Fruit fly (Drosophila melanogaster) whole organism, embryonic: Measurements from ENCODE around the gene CG14893.

Experiments
- Atf6 ChIP-seq: fragments of 200-800 bp; sonication (Bioruptor generic); IDR thresholded peaks from 2 replicates; pipeline ENCODE4 v1.3.6; 2022; ENCODE audit warnings: missing biosample characterization, missing genetic modification characterization
- Bteb2 ChIP-seq: fragments of 200-800 bp; sonication (Bioruptor generic); optimal IDR thresholded peaks from 2 replicates; lab custom pipeline; 2016; ENCODE audit warnings: missing biosample characterization, missing genetic modification characterization
- CG10267 ChIP-seq: fragments of 200-800 bp; sonication (Bioruptor generic); optimal IDR thresholded peaks from 2 replicates; lab custom pipeline; 2018; ENCODE audit warnings: missing biosample characterization, mild to moderate bottlenecking, missing genetic modification characterization, moderate library complexity
- CG11696 ChIP-seq: fragments of 200-800 bp; sonication (Bioruptor generic); IDR thresholded peaks from 2 replicates; pipeline ENCODE4 v1.3.6; 2022; ENCODE audit warnings: missing biosample characterization, missing genetic modification characterization
- CG12071 ChIP-seq: fragments of 200-800 bp; sonication (Bioruptor generic); optimal IDR thresholded peaks from 3 replicates; lab custom pipeline; 2018; ENCODE audit warnings: missing biosample characterization, mild to moderate bottlenecking, missing genetic modification characterization
- CG12104 ChIP-seq: fragments of 200-800 bp; sonication (Bioruptor generic); optimal IDR thresholded peaks from 3 replicates; lab custom pipeline; 2016; ENCODE audit warnings: missing biosample characterization, missing genetic modification characterization
- CG12219 ChIP-seq: fragments of 200-800 bp; sonication (Bioruptor generic); optimal IDR thresholded peaks from 3 replicates; lab custom pipeline; 2018; ENCODE audit warnings: missing biosample characterization, mild to moderate bottlenecking, missing genetic modification characterization
- CG12659 ChIP-seq: fragments of 200-800 bp; sonication (Bioruptor generic); optimal IDR thresholded peaks from 3 replicates; lab custom pipeline; 2017; ENCODE audit warnings: mild to moderate bottlenecking, missing biosample characterization, missing genetic modification reagents, missing genetic modification characterization
- CG14050 ChIP-seq: fragments of 200-800 bp; sonication (Bioruptor generic); IDR thresholded peaks from 3 replicates; pipeline ENCODE4 v1.3.6; 2022; ENCODE audit warnings: missing biosample characterization, missing genetic modification characterization
- CG14667 ChIP-seq: fragments of 200-800 bp; sonication (Bioruptor generic); IDR thresholded peaks from 2 replicates; pipeline ENCODE4 v1.3.6; 2022; ENCODE audit warnings: missing biosample characterization, missing genetic modification characterization
- CG14965 ChIP-seq: fragments of 200-800 bp; sonication (Bioruptor generic); optimal IDR thresholded peaks from 2 replicates; lab custom pipeline; 2016; ENCODE audit warnings: missing biosample characterization, missing genetic modification characterization, borderline replicate concordance
- CG15011 ChIP-seq: fragments of 200-800 bp; sonication (Bioruptor generic); optimal IDR thresholded peaks from 3 replicates; lab custom pipeline; 2018; ENCODE audit warnings: missing biosample characterization, mild to moderate bottlenecking, missing genetic modification characterization
- CG1647 ChIP-seq: fragments of 200-800 bp; sonication (Bioruptor generic); optimal IDR thresholded peaks from 3 replicates; lab custom pipeline; 2016; ENCODE audit warnings: missing biosample characterization, missing genetic modification characterization
- CG17568 ChIP-seq: fragments of 200-800 bp; sonication (Bioruptor generic); optimal IDR thresholded peaks from 2 replicates; lab custom pipeline; 2018; ENCODE audit warnings: missing biosample characterization, mild to moderate bottlenecking, missing genetic modification characterization, moderate library complexity
- CG3995 ChIP-seq: fragments of 200-800 bp; sonication (Bioruptor generic); optimal IDR thresholded peaks from 3 replicates; lab custom pipeline; 2016; ENCODE audit warnings: missing biosample characterization, missing genetic modification characterization
- CG42726 ChIP-seq: fragments of 200-800 bp; sonication (Bioruptor generic); IDR thresholded peaks from 2 replicates; pipeline ENCODE4 v1.3.6; 2022; ENCODE audit warnings: missing biosample characterization, missing genetic modification characterization; ENCODE audit not compliant: partially characterized antibody
- CG5245 ChIP-seq: fragments of 200-800 bp; sonication (Bioruptor generic); optimal IDR thresholded peaks from 3 replicates; lab custom pipeline; 2016; ENCODE audit warnings: missing biosample characterization, missing genetic modification characterization
- CG5953 ChIP-seq: fragments of 200-800 bp; sonication (Bioruptor generic); IDR thresholded peaks from 2 replicates; pipeline ENCODE4 v1.3.6; 2022; ENCODE audit warnings: missing biosample characterization, missing genetic modification characterization
- CG6791 ChIP-seq: fragments of 200-800 bp; sonication (Bioruptor generic); IDR thresholded peaks from 3 replicates; pipeline ENCODE4 v1.3.6; 2022; ENCODE audit warnings: missing biosample characterization, missing genetic modification characterization; ENCODE audit not compliant: partially characterized antibody
- CG6813 ChIP-seq: fragments of 200-800 bp; sonication (Bioruptor generic); optimal IDR thresholded peaks from 2 replicates; lab custom pipeline; 2017; ENCODE audit warnings: missing biosample characterization, missing genetic modification characterization, mild to moderate bottlenecking, moderate library complexity, missing genetic modification reagents
- CG8281 ChIP-seq: fragments of 200-800 bp; sonication (Bioruptor generic); optimal IDR thresholded peaks from 2 replicates; lab custom pipeline; 2018; ENCODE audit warnings: missing biosample characterization, mild to moderate bottlenecking, missing genetic modification characterization, moderate library complexity
- CrebB ChIP-seq: fragments of 200-800 bp; sonication (Bioruptor generic); optimal IDR thresholded peaks from 3 replicates; lab custom pipeline; 2018; ENCODE audit warnings: missing biosample characterization, mild to moderate bottlenecking, missing genetic modification characterization
- Dad ChIP-seq: fragments of 200-800 bp; sonication (Bioruptor generic); optimal IDR thresholded peaks from 3 replicates; lab custom pipeline; 2016; ENCODE audit warnings: missing biosample characterization, missing genetic modification characterization
- Deaf1 ChIP-seq: fragments of 200-800 bp; optimal IDR thresholded peaks from 3 replicates; lab custom pipeline; 2019; ENCODE audit warnings: missing biosample characterization, mild to moderate bottlenecking, missing genetic modification characterization, moderate library complexity
- Dref ChIP-seq: fragments of 200-800 bp; sonication (Bioruptor generic); IDR thresholded peaks from 2 replicates; pipeline ENCODE4 v1.3.6; 2022; ENCODE audit warnings: missing biosample characterization, missing genetic modification characterization
- Mad ChIP-seq: fragments of 200-800 bp; sonication (Bioruptor generic); optimal IDR thresholded peaks from 2 replicates; lab custom pipeline; 2016; ENCODE audit warnings: missing biosample characterization, missing genetic modification characterization
- NFAT ChIP-seq: fragments of 200-800 bp; sonication (Bioruptor generic); IDR thresholded peaks from 2 replicates; pipeline ENCODE4 v1.3.6; 2022; ENCODE audit warnings: missing biosample characterization, missing genetic modification characterization
- Neu2 ChIP-seq: fragments of 200-800 bp; sonication (Bioruptor generic); optimal IDR thresholded peaks from 3 replicates; lab custom pipeline; 2016; ENCODE audit warnings: missing biosample characterization, missing genetic modification characterization, borderline replicate concordance
- Scr ChIP-seq: fragments of 200-800 bp; sonication (Bioruptor generic); IDR thresholded peaks from 2 replicates; pipeline ENCODE4 v1.3.6; 2022; ENCODE audit warnings: missing biosample characterization, missing genetic modification characterization; ENCODE audit not compliant: partially characterized antibody
- Sin3A ChIP-seq: fragments of >200 bp; optimal IDR thresholded peaks from 2 replicates; lab custom pipeline; 2018
- Usf ChIP-seq: fragments of 200-800 bp; sonication (Bioruptor generic); optimal IDR thresholded peaks from 2 replicates; lab custom pipeline; 2017; ENCODE audit warnings: missing genotype, missing biosample characterization, missing genetic modification characterization
- crp ChIP-seq, 2 experiments: fragments of 200-800 bp; sonication (Bioruptor generic); optimal IDR thresholded peaks; 2 replicates in 1 of 2; 3 replicates in 1 of 2; lab custom pipeline; 2017; ENCODE audit warnings: missing biosample characterization in 2 of 2, missing genetic modification characterization in 2 of 2, mild to moderate bottlenecking in 1 of 2, moderate library complexity in 1 of 2
- dm ChIP-seq: fragments of 200-800 bp; sonication (Bioruptor generic); optimal IDR thresholded peaks from 3 replicates; lab custom pipeline; 2016; ENCODE audit warnings: missing biosample characterization, missing genetic modification characterization
- fd102C ChIP-seq: fragments of 200-800 bp; sonication (Bioruptor generic); optimal IDR thresholded peaks from 2 replicates; lab custom pipeline; 2018; ENCODE audit warnings: missing biosample characterization, mild to moderate bottlenecking, missing genetic modification characterization, moderate library complexity
- fd64A ChIP-seq: fragments of 200-800 bp; sonication (Bioruptor generic); optimal IDR thresholded peaks from 3 replicates; lab custom pipeline; 2018; ENCODE audit warnings: missing biosample characterization, mild to moderate bottlenecking, missing genetic modification characterization
- jumu ChIP-seq: fragments of 200-800 bp; sonication (Bioruptor generic); optimal IDR thresholded peaks from 3 replicates; lab custom pipeline; 2016; ENCODE audit warnings: missing biosample characterization, missing genetic modification characterization
- pan ChIP-seq, 4 experiments: fragments of >200 bp in 3 of 4; fragments of 200-800 bp in 1 of 4; sonication (Bioruptor generic) in 1 of 4; optimal IDR thresholded peaks in 3 of 4; IDR thresholded peaks in 1 of 4; 2 replicates each; pipeline versions ENCODE4 v1.3.6 to Lab custom; 2017 to 2022; ENCODE audit warnings: missing biosample characterization in 2 of 4, missing genetic modification characterization in 2 of 4, mixed read lengths in 1 of 4
- prd ChIP-seq, 3 experiments: fragments of >200 bp in 2 of 3; fragments of 200-800 bp in 1 of 3; sonication (Bioruptor generic) in 1 of 3; optimal IDR thresholded peaks in 2 of 3; IDR thresholded peaks in 1 of 3; 2 replicates in 2 of 3; 3 replicates in 1 of 3; pipeline versions ENCODE4 v1.3.6 to Lab custom; 2017 to 2022; ENCODE audit warnings: missing biosample characterization in 1 of 3, missing genetic modification characterization in 1 of 3
- pros ChIP-seq: fragments of 200-800 bp; sonication (Bioruptor generic); optimal IDR thresholded peaks from 3 replicates; lab custom pipeline; 2019; ENCODE audit warnings: missing biosample characterization, mild to moderate bottlenecking, missing genetic modification characterization, moderate library complexity
- pzg ChIP-seq: fragments of 200-800 bp; sonication (Bioruptor generic); optimal IDR thresholded peaks from 3 replicates; lab custom pipeline; 2018; ENCODE audit warnings: missing biosample characterization, mild to moderate bottlenecking, missing genetic modification characterization, moderate library complexity
- repo ChIP-seq: fragments of 200-800 bp; sonication (Bioruptor generic); optimal IDR thresholded peaks from 2 replicates; lab custom pipeline; 2016; ENCODE audit warnings: missing biosample characterization, missing genetic modification characterization
- scrt ChIP-seq: fragments of 200-800 bp; sonication (Bioruptor generic); optimal IDR thresholded peaks from 2 replicates; lab custom pipeline; 2018; ENCODE audit warnings: missing biosample characterization, mild to moderate bottlenecking, missing genetic modification characterization, moderate library complexity
- ssp ChIP-seq: fragments of 200-800 bp; sonication (Bioruptor generic); IDR thresholded peaks from 2 replicates; pipeline ENCODE4 v1.3.6; 2022; ENCODE audit warnings: missing biosample characterization, missing genetic modification characterization
- stwl ChIP-seq: fragments of 200-800 bp; sonication (Bioruptor generic); optimal IDR thresholded peaks from 3 replicates; lab custom pipeline; 2018; ENCODE audit warnings: missing biosample characterization, mild to moderate bottlenecking, missing genetic modification characterization, moderate library complexity
- tap ChIP-seq: fragments of 200-800 bp; optimal IDR thresholded peaks from 3 replicates; lab custom pipeline; 2019; ENCODE audit warnings: missing biosample characterization, mild to moderate bottlenecking, missing genetic modification characterization, moderate library complexity
- tio ChIP-seq: fragments of 200-800 bp; sonication (Bioruptor generic); optimal IDR thresholded peaks from 2 replicates; lab custom pipeline; 2017; ENCODE audit warnings: missing biosample characterization, missing genetic modification characterization, inconsistent platforms
- tll ChIP-seq, 2 experiments: fragments of 200-800 bp in 1 of 2; fragments of >200 bp in 1 of 2; sonication (Bioruptor generic) in 1 of 2; optimal IDR thresholded peaks; 2 replicates each; lab custom pipeline; 2017 to 2019; ENCODE audit warnings: missing biosample characterization in 2 of 2, missing genetic modification characterization in 2 of 2, mild to moderate bottlenecking in 1 of 2, moderate library complexity in 1 of 2
- twi ChIP-seq: fragments of 200-800 bp; optimal IDR thresholded peaks from 2 replicates; lab custom pipeline; 2019; ENCODE audit warnings: missing biosample characterization, mild to moderate bottlenecking, missing genetic modification characterization, moderate library complexity
- unc-4 ChIP-seq: fragments of 200-800 bp; sonication (Bioruptor generic); IDR thresholded peaks from 2 replicates; pipeline ENCODE4 v1.3.6; 2022; ENCODE audit warnings: missing biosample characterization, missing genetic modification characterization; ENCODE audit not compliant: partially characterized antibody

The CG14893 gene

DNA sequence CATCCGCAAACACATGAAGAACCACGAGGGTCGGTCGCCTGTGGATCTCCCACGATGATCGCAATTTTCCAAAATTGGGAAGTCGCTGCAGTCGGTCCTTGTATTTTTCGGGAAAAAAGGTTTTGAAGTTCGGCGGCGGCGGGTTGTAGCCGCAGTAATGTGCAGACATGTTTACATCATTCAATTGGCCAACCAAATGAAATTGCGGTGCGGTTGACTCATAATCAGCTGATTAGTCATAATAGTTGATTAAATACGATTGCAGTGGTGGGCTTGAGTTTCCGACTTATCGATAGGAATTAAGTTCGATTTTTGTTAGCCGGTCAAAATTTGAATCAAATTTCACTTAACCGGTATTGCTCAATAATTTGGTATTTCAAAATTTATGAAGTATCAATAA lies 31.5 kb downstream of the CG14893 start, which contains the start of gene CG14907 (continued):
- TF ChIP-seq stwl: peak; percentile 53
- peak; percentile 55 for TF ChIP-seq pzg
- 0 out of 2 replicates have a peak, but pooled peaks have one; percentile 23 for TF ChIP-seq ssp (GFP tag; lab: Robert Waterston, UW)
- no peak for TF ChIP-seq scrt (GFP tag; lab: Kevin White, UChicago)
- peak; percentile 61 for TF ChIP-seq dm
- TF ChIP-seq CG14965: no peak
- peak; percentile 28 for TF ChIP-seq CG12659
- no peak for TF ChIP-seq tll (GFP tag; optimal IDR thresholded peaks at IDR 0.05; lab: Kevin White, UChicago)
- TF ChIP-seq Usf: no peak
- no peak for TF ChIP-seq fd102C (GFP tag; lab: Kevin White, UChicago)
- TF ChIP-seq CG10267: no peak
- TF ChIP-seq CG15011 (GFP tag; lab: Kevin White, UChicago): no peak
- peak; percentile 61 for TF ChIP-seq Scr (GFP tag; lab: Robert Waterston, UW)
- no peak for TF ChIP-seq pros (GFP tag; lab: Kevin White, UChicago)
- TF ChIP-seq CG14667 (GFP tag; lab: Robert Waterston, UW): no peak
- no peak for TF ChIP-seq twi (tag; lab: Kevin White, UChicago)
- no peak for TF ChIP-seq NFAT (GFP tag; lab: Robert Waterston, UW)
- TF ChIP-seq CG12071: no peak
- TF ChIP-seq CG3995 (GFP tag; lab: Kevin White, UChicago): no peak
- TF ChIP-seq CG17568: no peak
- no peak for TF ChIP-seq CG14050 (GFP tag; lab: Robert Waterston, UW)
- no peak for TF ChIP-seq CG5953 (GFP tag; lab: Robert Waterston, UW)
- no peak for TF ChIP-seq fd64A
- no peak for TF ChIP-seq tio (GFP tag; lab: Kevin White, UChicago)
- TF ChIP-seq Dad: no peak
- 0 out of 2 replicates have a peak, but pooled peaks have one; percentile 5 for TF ChIP-seq CG42726 (GFP tag; lab: Robert Waterston, UW)
- no peak for TF ChIP-seq CG1647 (GFP tag; lab: Kevin White, UChicago)
- no peak for TF ChIP-seq CG12219 (GFP tag; lab: Kevin White, UChicago)
- TF ChIP-seq Mad (GFP tag; lab: Kevin White, UChicago): no peak
- TF ChIP-seq tap (tag; lab: Kevin White, UChicago): no peak
- no peak for TF ChIP-seq CG11696
- TF ChIP-seq pan (optimal IDR thresholded peaks at IDR 0.05; lab: Kevin White, UChicago): no peak
- no peak for TF ChIP-seq pan (GFP tag; optimal IDR thresholded peaks at IDR 0.05 in 1 of 2, IDR thresholded peaks at IDR 0.05 in 1 of 2)
- peak; percentile 68; the same call in 2 of the 3 replicates for TF ChIP-seq CG6791 (GFP tag; lab: Robert Waterston, UW)
- no peak for TF ChIP-seq jumu (GFP tag; lab: Kevin White, UChicago)
- peak in 1 of 2 experiments; percentile 84 for TF ChIP-seq crp (GFP tag; optimal IDR thresholded peaks at IDR 0.05; lab: Kevin White, UChicago)
- TF ChIP-seq CG12104 (GFP tag; lab: Kevin White, UChicago): no peak
- TF ChIP-seq Deaf1: no peak
- TF ChIP-seq CG6813 (GFP tag; lab: Kevin White, UChicago): no peak
- no peak for TF ChIP-seq Neu2
- TF ChIP-seq CG8281 (tag; lab: Kevin White, UChicago): no peak
- no peak for TF ChIP-seq Sin3A (lab: Kevin White, UChicago)
- no peak for TF ChIP-seq Bteb2 (GFP tag; lab: Kevin White, UChicago)
- TF ChIP-seq unc-4 (GFP tag; lab: Robert Waterston, UW): peak; percentile 70
- no peak for TF ChIP-seq repo (GFP tag; lab: Kevin White, UChicago)
- no peak for TF ChIP-seq Atf6 (GFP tag; lab: Robert Waterston, UW)
- TF ChIP-seq CG5245: no peak
- TF ChIP-seq CrebB (tag; lab: Kevin White, UChicago): peak; percentile 20
- no peak for TF ChIP-seq prd (optimal IDR thresholded peaks at IDR 0.05; lab: Kevin White, UChicago)
- no peak for TF ChIP-seq prd (GFP tag; IDR thresholded peaks at IDR 0.05; lab: Robert Waterston, UW)
- peak; percentile 76 for TF ChIP-seq Dref (GFP tag; lab: Robert Waterston, UW)
